Worm (Caenorhabditis elegans) whole organism, young adult: ENCODE measurements around the gene F10G7.5.
A peak's percentile ranks its signal among the peaks of the same experiment; 100 is the strongest.

Experiments
- F57C9.4 ChIP-seq: sonication (generic microtip); optimal IDR thresholded peaks from 2 replicates; lab custom pipeline; 2017; ENCODE audit warnings: mild to moderate bottlenecking, missing genetic modification characterization, missing compliant biosample characterization
- K12H6.12 ChIP-seq: fragments of 200-800 bp; sonication (Bioruptor generic); optimal IDR thresholded peaks from 2 replicates; lab custom pipeline; 2018; ENCODE audit warnings: mild to moderate bottlenecking, missing genetic modification characterization, missing compliant biosample characterization
- T07F8.4 ChIP-seq: sonication (generic microtip); optimal IDR thresholded peaks from 2 replicates; lab custom pipeline; 2016; ENCODE audit warnings: mild to moderate bottlenecking, missing genetic modification characterization, moderate library complexity, missing compliant biosample characterization
- Y53F4B.3 ChIP-seq: fragments of 200-800 bp; sonication (Bioruptor generic); IDR thresholded peaks from 2 replicates; pipeline ENCODE4 v1.3.6; 2022; ENCODE audit warnings: missing genetic modification reagents, missing genetic modification characterization, missing compliant biosample characterization
- Y67H2A.10 ChIP-seq: fragments of 200-800 bp; sonication (Bioruptor generic); conservative IDR thresholded peaks from 2 replicates; pipeline ENCODE4 v1.3.6; 2022; ENCODE audit warnings: missing genetic modification reagents, missing genetic modification characterization, missing compliant biosample characterization
- ama-1 ChIP-seq, 3 experiments: fragments of 150-350 bp in 1 of 3; sonication (generic microtip) in 2 of 3; optimal IDR thresholded peaks; 2 replicates each; lab custom pipeline; 2014 to 2018; ENCODE audit warnings: missing biosample characterization in 2 of 3, missing genetic modification characterization in 2 of 3, missing genetic modification reagents in 2 of 3
- attf-5 ChIP-seq: fragments of 200-800 bp; sonication (Bioruptor generic); optimal IDR thresholded peaks from 2 replicates; lab custom pipeline; 2018; ENCODE audit warnings: mild to moderate bottlenecking, missing genetic modification characterization, missing compliant biosample characterization
- attf-6 ChIP-seq: fragments of 200-800 bp; sonication (Bioruptor generic); IDR thresholded peaks from 2 replicates; pipeline ENCODE4 v1.3.6; 2022; ENCODE audit warnings: missing genetic modification reagents, missing genetic modification characterization, missing compliant biosample characterization
- cebp-1 ChIP-seq, 2 experiments: fragments of 200-800 bp in 1 of 2; sonication (Bioruptor generic) in 1 of 2; sonication (generic microtip) in 1 of 2; IDR thresholded peaks in 1 of 2; optimal IDR thresholded peaks in 1 of 2; 2 replicates each; pipeline versions ENCODE4 v1.3.6 to Lab custom; 2017 to 2022; ENCODE audit warnings: missing compliant biosample characterization in 2 of 2, missing genetic modification characterization in 2 of 2, mild to moderate bottlenecking in 1 of 2, missing genetic modification reagents in 1 of 2, moderate library complexity in 1 of 2
- ceh-27 ChIP-seq: fragments of 200-800 bp; sonication (Bioruptor generic); optimal IDR thresholded peaks from 2 replicates; lab custom pipeline; 2018; ENCODE audit warnings: mild to moderate bottlenecking, missing genetic modification characterization, moderate library complexity, missing compliant biosample characterization
- ceh-58 ChIP-seq: fragments of 200-800 bp; sonication (Bioruptor generic); IDR thresholded peaks from 2 replicates; pipeline ENCODE4 v1.3.6; 2022; ENCODE audit warnings: missing genetic modification characterization, missing compliant biosample characterization
- chd-7 ChIP-seq: sonication (generic microtip); optimal IDR thresholded peaks from 2 replicates; lab custom pipeline; 2016; ENCODE audit warnings: mild to moderate bottlenecking, missing genetic modification characterization, moderate library complexity, missing compliant biosample characterization
- die-1 ChIP-seq: sonication (generic microtip); optimal IDR thresholded peaks from 2 replicates; lab custom pipeline; 2016; ENCODE audit warnings: missing genotype, mild to moderate bottlenecking, missing genetic modification characterization, missing compliant biosample characterization
- dpff-1 ChIP-seq: sonication (generic microtip); optimal IDR thresholded peaks from 2 replicates; lab custom pipeline; 2017; ENCODE audit warnings: mild to moderate bottlenecking, missing genetic modification characterization, missing compliant biosample characterization
- dpl-1 ChIP-seq: fragments of 150-350 bp; optimal IDR thresholded peaks from 2 replicates; lab custom pipeline; 2014; ENCODE audit warnings: missing biosample characterization, missing genetic modification reagents, missing genetic modification characterization
- efl-1 ChIP-seq: fragments of 150-350 bp; optimal IDR thresholded peaks from 2 replicates; lab custom pipeline; 2014; ENCODE audit warnings: missing biosample characterization, missing genetic modification reagents, missing genetic modification characterization
- egrh-3 ChIP-seq: fragments of 200-800 bp; sonication (Bioruptor generic); IDR thresholded peaks from 2 replicates; pipeline ENCODE4 v1.3.6; 2022; ENCODE audit warnings: missing genetic modification reagents, missing genetic modification characterization, missing compliant biosample characterization
- ekl-4 ChIP-seq: fragments of 200-800 bp; sonication (Bioruptor generic); IDR thresholded peaks from 2 replicates; pipeline ENCODE4 v1.3.6; 2022; ENCODE audit warnings: missing genetic modification reagents, missing genetic modification characterization, missing compliant biosample characterization
- ets-4 ChIP-seq: fragments of 200-800 bp; sonication (Bioruptor generic); optimal IDR thresholded peaks from 2 replicates; lab custom pipeline; 2018; ENCODE audit warnings: mild to moderate bottlenecking, missing genetic modification characterization, missing compliant biosample characterization
- gei-17 ChIP-seq: fragments of 200-800 bp; sonication (Bioruptor generic); optimal IDR thresholded peaks from 2 replicates; lab custom pipeline; 2018; ENCODE audit warnings: mild to moderate bottlenecking, missing genetic modification characterization, missing compliant biosample characterization
- him-1 ChIP-seq: sonication (generic microtip); optimal IDR thresholded peaks from 2 replicates; lab custom pipeline; 2016; ENCODE audit warnings: missing genotype, missing genetic modification reagents, missing genetic modification characterization, missing compliant biosample characterization
- let-607 ChIP-seq, 2 experiments: fragments of 200-800 bp in 1 of 2; sonication (Bioruptor generic) in 1 of 2; sonication (generic microtip) in 1 of 2; optimal IDR thresholded peaks; 2 replicates each; lab custom pipeline; 2016 to 2018; ENCODE audit warnings: mild to moderate bottlenecking in 2 of 2, missing compliant biosample characterization in 2 of 2, missing genetic modification characterization in 2 of 2, moderate library complexity in 2 of 2, missing genotype in 1 of 2
- lin-26 ChIP-seq: fragments of 200-800 bp; sonication (Bioruptor generic); IDR thresholded peaks from 2 replicates; pipeline ENCODE4 v1.3.6; 2022; ENCODE audit warnings: missing genetic modification reagents, missing genetic modification characterization, missing compliant biosample characterization
- lin-35 ChIP-seq, 3 experiments: fragments of 150-350 bp in 2 of 3; sonication (generic microtip) in 1 of 3; optimal IDR thresholded peaks; 2 replicates each; lab custom pipeline; 2014 to 2018; ENCODE audit warnings: missing biosample characterization in 3 of 3, missing genetic modification characterization in 3 of 3, missing genetic modification reagents in 3 of 3
- lin-54 ChIP-seq: fragments of 200-800 bp; sonication (Bioruptor generic); optimal IDR thresholded peaks from 2 replicates; lab custom pipeline; 2018; ENCODE audit warnings: mild to moderate bottlenecking, missing genetic modification characterization, missing compliant biosample characterization
- lir-1 ChIP-seq: fragments of 200-800 bp; sonication (Bioruptor generic); conservative IDR thresholded peaks from 2 replicates; pipeline ENCODE4 v1.3.6; 2022; ENCODE audit warnings: missing genetic modification reagents, missing genetic modification characterization, missing compliant biosample characterization
- lsl-1 ChIP-seq: fragments of 200-800 bp; sonication (Bioruptor generic); optimal IDR thresholded peaks from 2 replicates; lab custom pipeline; 2018; ENCODE audit warnings: mild to moderate bottlenecking, missing genetic modification characterization, moderate library complexity, missing compliant biosample characterization
- madf-10 ChIP-seq: sonication (generic microtip); optimal IDR thresholded peaks from 2 replicates; lab custom pipeline; 2016; ENCODE audit warnings: mild to moderate bottlenecking, missing genetic modification characterization, missing compliant biosample characterization
- madf-6 ChIP-seq: fragments of 200-800 bp; sonication (Bioruptor generic); IDR thresholded peaks from 2 replicates; pipeline ENCODE4 v1.3.6; 2022; ENCODE audit warnings: missing genetic modification reagents, missing genetic modification characterization, missing compliant biosample characterization
- mes-4 ChIP-seq: sonication (generic microtip); optimal IDR thresholded peaks from 2 replicates; lab custom pipeline; 2016; ENCODE audit warnings: missing genotype, missing genetic modification characterization, missing compliant biosample characterization
- nfya-1 ChIP-seq: sonication (generic microtip); optimal IDR thresholded peaks from 2 replicates; lab custom pipeline; 2017; ENCODE audit warnings: antibody characterized with exemption, missing compliant biosample characterization, missing genetic modification characterization, borderline replicate concordance; ENCODE audit not compliant: insufficient read depth
- nhr-120 ChIP-seq: fragments of 200-800 bp; sonication (Bioruptor generic); IDR thresholded peaks from 2 replicates; pipeline ENCODE4 v1.3.6; 2022; ENCODE audit warnings: missing genetic modification characterization, missing compliant biosample characterization
- nhr-80 ChIP-seq: sonication (generic microtip); optimal IDR thresholded peaks from 2 replicates; lab custom pipeline; 2016; ENCODE audit warnings: missing genetic modification characterization, missing compliant biosample characterization
- nhr-90 ChIP-seq: sonication (generic microtip); optimal IDR thresholded peaks from 2 replicates; lab custom pipeline; 2016; ENCODE audit warnings: missing genotype, mild to moderate bottlenecking, missing genetic modification characterization, missing compliant biosample characterization
- pha-4 ChIP-seq: fragments of 150-350 bp; sonication (generic microtip); optimal IDR thresholded peaks from 2 replicates; lab custom pipeline; 2014; ENCODE audit warnings: missing biosample characterization, missing genetic modification reagents, missing genetic modification characterization
- rcor-1 ChIP-seq: fragments of 200-800 bp; sonication (Bioruptor generic); IDR thresholded peaks from 2 replicates; pipeline ENCODE4 v1.3.6; 2022; ENCODE audit warnings: missing genetic modification reagents, missing genetic modification characterization, missing compliant biosample characterization
- snpc-4 ChIP-seq, 5 experiments: fragments of 150-350 bp in 1 of 5; sonication (generic microtip) in 4 of 5; optimal IDR thresholded peaks; 2 replicates each; lab custom pipeline; 2014 to 2018; ENCODE audit warnings: missing genetic modification characterization in 5 of 5, missing biosample characterization in 3 of 5, antibody characterized with exemption in 2 of 5, mild to moderate bottlenecking in 2 of 5, missing compliant biosample characterization in 2 of 5, missing genotype in 2 of 5, moderate library complexity in 2 of 5, missing genetic modification reagents in 1 of 5
- somi-1 ChIP-seq: fragments of 200-800 bp; sonication (Bioruptor generic); optimal IDR thresholded peaks from 2 replicates; lab custom pipeline; 2018; ENCODE audit warnings: mild to moderate bottlenecking, missing genetic modification characterization, missing compliant biosample characterization
- sptf-2 ChIP-seq: fragments of 200-800 bp; sonication (Bioruptor generic); optimal IDR thresholded peaks from 2 replicates; lab custom pipeline; 2018; ENCODE audit warnings: mild to moderate bottlenecking, missing genetic modification characterization, missing compliant biosample characterization
- tbp1 ChIP-seq: fragments of 200-800 bp; sonication (Bioruptor generic); optimal IDR thresholded peaks from 2 replicates; lab custom pipeline; 2018; ENCODE audit warnings: mild to moderate bottlenecking, missing genetic modification characterization, missing compliant biosample characterization
- unc-130 ChIP-seq: sonication (generic microtip); optimal IDR thresholded peaks from 2 replicates; lab custom pipeline; 2016; ENCODE audit warnings: missing genetic modification reagents, missing genetic modification characterization, missing compliant biosample characterization
- zfh-2 ChIP-seq: fragments of 200-800 bp; sonication (Bioruptor generic); conservative IDR thresholded peaks from 2 replicates; pipeline ENCODE4 v1.3.6; 2022; ENCODE audit warnings: missing genetic modification reagents, missing genetic modification characterization, missing compliant biosample characterization
- ztf-18 ChIP-seq: sonication (generic microtip); optimal IDR thresholded peaks from 2 replicates; lab custom pipeline; 2016; ENCODE audit warnings: missing genotype, mild to moderate bottlenecking, missing genetic modification characterization, missing compliant biosample characterization
- ztf-26 ChIP-seq: sonication (generic microtip); optimal IDR thresholded peaks from 2 replicates; lab custom pipeline; 2017; ENCODE audit warnings: missing genetic modification characterization, missing compliant biosample characterization

The F10G7.5 gene

DNA sequence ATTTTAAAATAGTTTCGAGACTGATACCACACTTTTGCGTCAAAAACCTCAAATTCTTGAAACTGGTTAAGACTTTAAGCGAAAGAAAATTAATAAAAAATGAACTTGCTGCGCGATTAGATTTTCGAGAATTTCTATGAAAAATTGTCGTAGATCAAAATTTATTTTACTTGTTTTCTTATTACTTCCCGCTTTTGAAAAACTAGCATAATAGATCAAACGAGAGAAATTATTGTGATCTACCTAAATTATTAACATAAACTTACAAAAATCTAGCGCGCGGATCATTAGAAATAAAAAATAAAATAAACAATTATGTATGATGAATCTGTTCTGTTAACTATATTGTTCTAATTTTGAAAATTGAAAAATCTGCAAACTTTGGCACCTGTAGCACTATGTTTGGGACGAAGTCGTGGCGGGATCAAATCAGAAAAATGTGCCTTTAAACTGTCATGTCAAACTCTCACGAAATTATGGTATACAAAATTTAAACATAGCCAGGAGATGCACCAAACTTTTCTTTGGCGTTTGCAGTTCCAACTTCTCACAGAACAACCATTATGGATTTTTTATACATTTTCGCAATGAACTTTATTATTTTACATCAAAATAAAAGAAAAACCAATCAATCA lies 33.7 kb downstream of the F10G7.5 start:
- TF ChIP-seq chd-7 (tag; lab: Kevin White, UChicago) (no peak), attf-6 (GFP tag; lab: Robert Waterston, UW) (no peak), nhr-90 (tag; lab: Kevin White, UChicago) (no peak), lin-54 (no peak), lin-26 (GFP tag; lab: Robert Waterston, UW) (no peak), efl-1 (GFP tag; lab: Kevin White, UChicago) (peak; percentile 76), dpl-1 (GFP tag; lab: Kevin White, UChicago) (peak; percentile 33), mes-4 (tag; lab: Kevin White, UChicago) (no peak), nhr-120 (GFP tag; lab: Robert Waterston, UW) (no peak), zfh-2 (GFP tag; lab: Robert Waterston, UW) (no peak), ztf-26 (no peak), nfya-1 (tag; lab: Kevin White, UChicago) (no peak), somi-1 (GFP tag; lab: Kevin White, UChicago) (no peak), unc-130 (GFP tag; lab: Kevin White, UChicago) (peak; percentile 3), madf-6 (GFP tag; lab: Robert Waterston, UW) (peak; percentile 86; the same call in 1 of the 2 replicates), K12H6.12 (tag; lab: Kevin White, UChicago) (no peak), lin-35 (GFP tag; optimal IDR thresholded peaks at IDR 0.05; lab: Kevin White, UChicago) (peak in 1 of 3 experiments; percentile 12), ama-1 (optimal IDR thresholded peaks at IDR 0.05; lab: Kevin White, UChicago) (peak; percentile 18), ama-1 (GFP tag; optimal IDR thresholded peaks at IDR 0.05; lab: Kevin White, UChicago) (no peak), ztf-18 (tag; lab: Kevin White, UChicago) (no peak), egrh-3 (no peak), him-1 (tag; lab: Kevin White, UChicago) (no peak)

DNA sequence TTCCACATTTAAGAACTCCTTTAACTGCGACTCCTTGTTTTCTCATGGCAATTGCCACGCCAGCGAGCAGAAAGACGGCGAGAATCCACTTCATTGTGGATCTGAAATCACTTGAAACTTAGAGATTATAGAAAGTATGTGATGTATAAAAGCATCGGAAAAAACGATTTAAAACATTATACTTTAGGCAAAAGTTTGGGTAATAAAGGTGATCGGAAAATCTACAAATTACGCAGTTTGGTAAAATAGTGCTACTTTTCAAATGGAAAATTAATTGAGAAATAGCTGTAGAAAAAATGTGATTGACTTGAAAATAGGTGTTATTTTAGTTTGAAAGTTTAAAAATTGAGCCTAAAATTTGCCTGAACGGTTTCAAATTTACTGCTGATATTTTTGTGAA lies 34.6 kb downstream of the F10G7.5 start, which contains the start of gene ttr-41:
ttr-41 (minus strand) TSS at position 101 of the 400 bp plus-strand sequence.
- TF ChIP-seq lsl-1: no peak
- no peak for TF ChIP-seq madf-10 (tag; lab: Kevin White, UChicago)
- TF ChIP-seq Y67H2A.10 (GFP tag; lab: Robert Waterston, UW): no peak
- no peak for TF ChIP-seq rcor-1 (GFP tag; lab: Robert Waterston, UW)
- no peak for TF ChIP-seq gei-17 (GFP tag; lab: Kevin White, UChicago)
- no peak for TF ChIP-seq ztf-26
- TF ChIP-seq ceh-58 (GFP tag; lab: Robert Waterston, UW): no peak
- no peak for TF ChIP-seq Y53F4B.3
- TF ChIP-seq attf-5 (GFP tag; lab: Kevin White, UChicago): no peak
- TF ChIP-seq T07F8.4 (tag; lab: Kevin White, UChicago): no peak
- TF ChIP-seq dpff-1 (tag; lab: Kevin White, UChicago): no peak
- TF ChIP-seq K12H6.12 (tag; lab: Kevin White, UChicago): no peak

DNA sequence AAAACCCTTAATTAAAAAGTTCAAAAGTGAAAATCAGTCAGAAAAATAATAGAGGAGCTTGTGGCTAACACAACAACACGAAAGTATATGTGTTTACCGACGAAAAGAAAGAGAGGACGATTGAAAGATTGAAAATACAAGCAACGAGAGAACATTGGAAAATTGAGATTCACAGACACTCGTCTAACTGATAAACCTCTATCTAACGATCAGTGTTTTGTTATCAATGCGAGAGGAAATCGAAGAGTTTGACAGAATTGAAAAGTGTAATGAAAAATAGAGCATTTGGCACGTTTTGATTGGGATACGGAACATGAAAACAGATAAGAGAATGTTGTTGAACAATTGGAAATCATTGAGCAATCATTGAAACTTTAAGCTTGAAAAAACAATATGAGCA lies 35.5 kb downstream of the F10G7.5 start:
- no peak for TF ChIP-seq lir-1 (GFP tag; lab: Robert Waterston, UW)
- TF ChIP-seq ekl-4 (GFP tag; lab: Robert Waterston, UW): no peak
- no peak for TF ChIP-seq cebp-1 (GFP tag; IDR thresholded peaks at IDR 0.05; lab: Robert Waterston, UW)
- TF ChIP-seq cebp-1 (tag; optimal IDR thresholded peaks at IDR 0.05; lab: Kevin White, UChicago): no peak
- TF ChIP-seq pha-4 (tag; lab: Kevin White, UChicago): peak; percentile 40
- peak in 1 of 2 experiments; percentile 54 for TF ChIP-seq let-607 (tag; optimal IDR thresholded peaks at IDR 0.05; lab: Kevin White, UChicago)
- TF ChIP-seq die-1 (tag; lab: Kevin White, UChicago): no peak
- TF ChIP-seq snpc-4 (GFP tag; optimal IDR thresholded peaks at IDR 0.05; lab: Kevin White, UChicago): no peak
- no peak for TF ChIP-seq snpc-4 (tag; optimal IDR thresholded peaks at IDR 0.05; lab: Kevin White, UChicago)
- TF ChIP-seq lin-54: no peak
- peak; percentile 94 for TF ChIP-seq nhr-80 (tag; lab: Kevin White, UChicago)
- no peak for TF ChIP-seq F57C9.4 (tag; lab: Kevin White, UChicago)
- TF ChIP-seq ets-4 (GFP tag; lab: Kevin White, UChicago): peak; percentile 50
- TF ChIP-seq sptf-2 (GFP tag; lab: Kevin White, UChicago): no peak
- no peak for TF ChIP-seq ceh-27
- no peak for TF ChIP-seq somi-1 (GFP tag; lab: Kevin White, UChicago)
- peak; percentile 19 for TF ChIP-seq tbp1 (GFP tag; lab: Kevin White, UChicago)
